Worm (Caenorhabditis elegans) whole organism, mixed stage, embryonic: ENCODE data around the gene K12H4.6.

ENCODE experiments used
- M03D4.4 ChIP-seq: sonication (generic microtip); optimal IDR thresholded peaks from 2 replicates; lab custom pipeline; 2017; ENCODE audit warnings: mild to moderate bottlenecking, missing genetic modification characterization, missing compliant biosample characterization
- blmp-1 ChIP-seq: fragments of 150-350 bp; optimal IDR thresholded peaks from 2 replicates; lab custom pipeline; 2014; ENCODE audit warnings: missing biosample characterization, missing genetic modification characterization
- ceh-43 ChIP-seq: fragments of 200-800 bp; sonication (Bioruptor generic); optimal IDR thresholded peaks from 2 replicates; lab custom pipeline; 2018; ENCODE audit warnings: mild to moderate bottlenecking, missing genetic modification characterization, moderate library complexity, missing compliant biosample characterization
- ceh-83 ChIP-seq: fragments of 200-800 bp; sonication (Bioruptor generic); optimal IDR thresholded peaks from 2 replicates; lab custom pipeline; 2018; ENCODE audit warnings: mild to moderate bottlenecking, missing genetic modification characterization, missing compliant biosample characterization
- ces-1 ChIP-seq: fragments of 150-350 bp; optimal IDR thresholded peaks from 2 replicates; lab custom pipeline; 2014; ENCODE audit warnings: missing biosample characterization, missing genetic modification reagents, missing genetic modification characterization
- cnd-1 ChIP-seq: fragments of 200-800 bp; sonication (Bioruptor generic); optimal IDR thresholded peaks from 2 replicates; lab custom pipeline; 2018; ENCODE audit warnings: mild to moderate bottlenecking, missing genetic modification characterization, missing compliant biosample characterization
- elt-1 ChIP-seq: sonication (generic microtip); optimal IDR thresholded peaks from 2 replicates; lab custom pipeline; 2017; ENCODE audit warnings: missing genetic modification characterization, mild to moderate bottlenecking, missing compliant biosample characterization, antibody characterized with exemption, moderate library complexity, borderline replicate concordance; ENCODE audit not compliant: insufficient read depth
- elt-3 ChIP-seq: fragments of 150-350 bp; optimal IDR thresholded peaks from 2 replicates; lab custom pipeline; 2014; ENCODE audit warnings: missing biosample characterization, missing genetic modification characterization
- ham-2 ChIP-seq: fragments of 200-800 bp; sonication (Bioruptor generic); optimal IDR thresholded peaks from 2 replicates; lab custom pipeline; 2018; ENCODE audit warnings: mild to moderate bottlenecking, missing genetic modification characterization, missing compliant biosample characterization
- hlh-1 ChIP-seq: fragments of 150-350 bp; optimal IDR thresholded peaks from 2 replicates; lab custom pipeline; 2014; ENCODE audit warnings: missing biosample characterization, missing genetic modification reagents, missing genetic modification characterization
- lin-13 ChIP-seq: fragments of 150-350 bp; optimal IDR thresholded peaks from 2 replicates; lab custom pipeline; 2014; ENCODE audit warnings: missing biosample characterization, missing genetic modification characterization
- lin-32 ChIP-seq: fragments of 200-800 bp; sonication (Bioruptor generic); optimal IDR thresholded peaks from 2 replicates; lab custom pipeline; 2018; ENCODE audit warnings: mild to moderate bottlenecking, missing genetic modification characterization, missing compliant biosample characterization
- lsy-2 ChIP-seq: fragments of 150-350 bp; optimal IDR thresholded peaks from 2 replicates; lab custom pipeline; 2014; ENCODE audit warnings: missing biosample characterization, missing genetic modification characterization
- mab-5 ChIP-seq: fragments of 150-350 bp; optimal IDR thresholded peaks from 2 replicates; lab custom pipeline; 2014; ENCODE audit warnings: missing biosample characterization, missing genetic modification characterization
- mep-1 ChIP-seq: fragments of 150-350 bp; optimal IDR thresholded peaks from 2 replicates; lab custom pipeline; 2017; ENCODE audit warnings: missing biosample characterization, missing genetic modification reagents, missing genetic modification characterization, inconsistent platforms
- mls-2 ChIP-seq: sonication (generic microtip); optimal IDR thresholded peaks from 2 replicates; lab custom pipeline; 2016; ENCODE audit warnings: mild to moderate bottlenecking, missing genetic modification characterization, moderate library complexity, missing compliant biosample characterization
- nhr-12 ChIP-seq: fragments of 150-350 bp; optimal IDR thresholded peaks from 2 replicates; lab custom pipeline; 2014; ENCODE audit warnings: missing biosample characterization, missing genetic modification characterization
- nhr-2 ChIP-seq: fragments of 150-350 bp; optimal IDR thresholded peaks from 2 replicates; lab custom pipeline; 2014; ENCODE audit warnings: missing biosample characterization, missing genetic modification characterization
- nhr-237 ChIP-seq: fragments of 150-350 bp; optimal IDR thresholded peaks from 2 replicates; lab custom pipeline; 2014; ENCODE audit warnings: missing biosample characterization, missing genetic modification characterization
- nhr-28 ChIP-seq: fragments of 150-350 bp; optimal IDR thresholded peaks from 2 replicates; lab custom pipeline; 2014; ENCODE audit warnings: missing biosample characterization, missing genetic modification characterization
- nhr-76 ChIP-seq: sonication (generic microtip); optimal IDR thresholded peaks from 2 replicates; lab custom pipeline; 2017; ENCODE audit warnings: missing biosample characterization, missing genetic modification characterization
- pha-4 ChIP-seq: fragments of 150-350 bp; optimal IDR thresholded peaks from 2 replicates; lab custom pipeline; 2018; ENCODE audit warnings: missing biosample characterization, missing genetic modification reagents, missing genetic modification characterization
- sem-2 ChIP-seq: fragments of 200-800 bp; sonication (Bioruptor generic); optimal IDR thresholded peaks from 2 replicates; lab custom pipeline; 2018; ENCODE audit warnings: mild to moderate bottlenecking, missing genetic modification characterization, missing compliant biosample characterization
- snpc-4 ChIP-seq: fragments of 150-350 bp; optimal IDR thresholded peaks from 2 replicates; lab custom pipeline; 2014; ENCODE audit warnings: missing biosample characterization, missing genetic modification characterization
- sptf-1 ChIP-seq: sonication (generic microtip); optimal IDR thresholded peaks from 2 replicates; lab custom pipeline; 2017; ENCODE audit warnings: mild to moderate bottlenecking, missing genetic modification characterization, moderate library complexity, missing compliant biosample characterization
- tbx-8 ChIP-seq: fragments of 200-800 bp; sonication (Bioruptor generic); optimal IDR thresholded peaks from 2 replicates; lab custom pipeline; 2018; ENCODE audit warnings: mild to moderate bottlenecking, missing genetic modification characterization, moderate library complexity, missing compliant biosample characterization
- unc-39 ChIP-seq: fragments of 150-350 bp; optimal IDR thresholded peaks from 2 replicates; lab custom pipeline; 2014; ENCODE audit warnings: missing biosample characterization, missing genetic modification characterization
- unc-62 ChIP-seq: fragments of 150-350 bp; optimal IDR thresholded peaks from 2 replicates; lab custom pipeline; 2014; ENCODE audit warnings: missing biosample characterization, missing genetic modification reagents, missing genetic modification characterization
- zip-8 ChIP-seq: fragments of 150-350 bp; optimal IDR thresholded peaks from 2 replicates; lab custom pipeline; 2014; ENCODE audit warnings: missing biosample characterization, missing genetic modification characterization
- ztf-11 ChIP-seq: fragments of 150-350 bp; optimal IDR thresholded peaks from 2 replicates; lab custom pipeline; 2014; ENCODE audit warnings: missing biosample characterization, missing genetic modification characterization

Gene K12H4.6

DNA sequence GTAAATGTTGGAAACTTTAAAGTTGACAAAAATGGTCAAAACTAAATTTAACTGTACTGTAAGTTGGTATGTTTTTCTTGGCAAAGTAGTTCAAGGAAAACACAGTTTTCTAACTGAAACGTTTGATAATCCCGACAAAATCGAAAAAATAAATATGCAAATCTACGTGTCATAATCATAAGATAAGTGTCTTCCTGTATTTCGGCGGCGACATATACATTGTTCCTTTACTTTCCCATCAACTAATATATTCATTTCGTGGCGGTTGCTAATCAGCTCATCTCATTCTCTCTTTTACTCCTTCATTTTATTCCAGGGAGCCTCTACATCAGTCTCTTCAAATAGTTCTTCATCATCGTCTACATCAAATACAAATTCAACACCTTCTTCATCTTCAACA, 25.1 kb upstream of the K12H4.6 start:
- TF ChIP-seq mab-5 (tag; lab: Kevin White, UChicago) (no peak), elt-1 (tag; lab: Kevin White, UChicago) (no peak), lsy-2 (tag; lab: Kevin White, UChicago) (no peak), ceh-43 (GFP tag; lab: Kevin White, UChicago) (no peak), blmp-1 (tag; lab: Kevin White, UChicago) (no peak), elt-3 (no peak), sptf-1 (no peak)

DNA sequence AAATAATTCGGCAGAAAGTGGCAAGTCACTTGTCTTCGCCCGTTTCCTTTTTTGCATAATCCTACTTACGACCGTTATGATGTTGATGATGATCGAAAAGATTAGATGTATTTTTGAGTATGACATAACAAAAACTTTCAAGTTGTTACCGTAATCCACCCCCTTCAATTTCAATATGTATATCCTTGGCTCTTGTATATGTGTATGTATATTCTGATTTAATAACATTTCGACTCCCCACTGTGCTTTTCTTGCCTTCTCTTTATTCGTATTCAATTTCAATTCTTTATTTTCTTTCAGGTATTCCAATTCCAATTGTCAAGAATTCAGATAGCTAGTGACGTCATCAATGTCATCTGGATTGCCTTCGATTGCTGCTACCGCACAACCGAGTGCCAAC, 24.3 kb upstream of the K12H4.6 start, which contains the start of gene pros-1:
Gene pros-1 (plus strand): TSS at position 301 of the 400 bp plus-strand sequence.
- TF ChIP-seq ceh-83 (GFP tag; lab: Kevin White, UChicago): no peak
- no peak for TF ChIP-seq mep-1 (tag; lab: Kevin White, UChicago)
- no peak for TF ChIP-seq hlh-1 (tag; lab: Kevin White, UChicago)
- TF ChIP-seq ces-1 (GFP tag; lab: Kevin White, UChicago): no peak
- TF ChIP-seq lin-13 (tag; lab: Kevin White, UChicago): no peak
- TF ChIP-seq unc-39: no peak
- TF ChIP-seq nhr-2 (tag; lab: Kevin White, UChicago): no peak
- no peak for TF ChIP-seq sem-2
- no peak for TF ChIP-seq pha-4 (tag; lab: Kevin White, UChicago)
- no peak for TF ChIP-seq nhr-76
- no peak for TF ChIP-seq nhr-12 (tag; lab: Kevin White, UChicago)
- TF ChIP-seq M03D4.4 (tag; lab: Kevin White, UChicago): no peak
- no peak for TF ChIP-seq cnd-1

DNA sequence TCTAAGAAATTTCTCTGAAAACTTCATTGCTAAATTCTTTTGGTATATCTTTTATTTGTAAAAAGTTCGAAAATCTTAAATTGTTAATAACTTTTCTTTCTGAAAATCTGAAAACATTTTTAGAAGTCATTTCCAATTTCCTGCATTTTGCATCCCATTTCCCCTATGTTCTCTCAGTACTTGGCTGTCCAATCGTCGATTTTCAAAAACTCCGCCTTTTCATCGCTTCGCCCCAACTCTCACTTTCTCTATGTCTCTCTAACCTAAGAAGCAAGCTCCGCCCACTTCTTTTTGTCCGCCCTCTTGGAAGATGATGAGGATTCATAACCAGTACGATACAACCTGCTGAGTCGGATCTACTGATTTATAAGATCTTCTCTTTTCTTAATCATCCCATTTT, 22.4 kb upstream of the K12H4.6 start:
- TF ChIP-seq lin-32 (GFP tag; lab: Kevin White, UChicago): no peak
- TF ChIP-seq lsy-2 (tag; lab: Kevin White, UChicago): peak; percentile 66

DNA sequence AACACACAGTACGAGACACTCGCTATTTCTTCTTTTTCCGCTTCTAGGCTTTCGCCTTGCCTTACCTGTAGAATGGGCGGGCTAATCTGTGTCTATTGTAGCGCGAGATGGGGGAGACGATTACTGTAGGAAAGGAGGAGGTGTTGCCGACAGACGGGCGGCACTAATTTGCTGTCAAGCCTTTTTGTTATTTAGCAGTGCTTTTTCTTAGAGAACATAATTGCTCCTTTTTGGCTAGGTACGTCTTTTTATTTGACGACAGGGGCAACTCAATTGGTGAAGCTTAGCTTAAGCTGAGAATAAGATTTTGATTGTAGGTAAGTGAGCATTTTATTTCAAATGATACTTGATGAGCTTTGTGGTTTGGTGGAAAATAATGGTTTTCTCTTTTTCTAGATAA, 21.0 kb upstream of the K12H4.6 start:
- no peak for TF ChIP-seq cnd-1
- no peak for TF ChIP-seq snpc-4
- TF ChIP-seq ztf-11 (tag; lab: Kevin White, UChicago): no peak
- TF ChIP-seq ces-1 (GFP tag; lab: Kevin White, UChicago): no peak
- peak; percentile 5 for TF ChIP-seq lsy-2 (tag; lab: Kevin White, UChicago)
- no peak for TF ChIP-seq mep-1 (tag; lab: Kevin White, UChicago)
- no peak for TF ChIP-seq unc-39
- no peak for TF ChIP-seq nhr-237 (tag; lab: Kevin White, UChicago)
- peak; percentile 69 for TF ChIP-seq ham-2 (GFP tag; lab: Kevin White, UChicago)
- no peak for TF ChIP-seq ceh-43 (GFP tag; lab: Kevin White, UChicago)

DNA sequence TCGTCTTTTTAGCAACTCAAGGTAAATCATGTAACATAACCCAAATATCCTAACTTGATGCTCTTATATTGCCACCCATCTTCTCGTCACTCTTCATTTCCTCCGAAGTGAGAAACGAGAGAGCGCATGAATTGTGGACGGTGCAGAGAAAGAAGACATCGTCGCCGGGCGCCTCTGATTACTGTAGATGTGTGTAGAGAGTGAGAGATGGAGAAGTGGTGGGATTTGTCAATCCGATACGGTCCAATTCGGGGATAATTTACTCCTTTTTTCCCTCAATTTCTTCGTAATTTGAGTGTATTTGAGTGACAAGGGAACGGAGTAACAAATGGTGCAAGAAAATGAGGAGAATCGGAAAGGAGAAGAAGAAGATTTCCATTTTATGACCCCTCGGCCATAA, 18.4 kb upstream of the K12H4.6 start:
- TF ChIP-seq nhr-2 (tag; lab: Kevin White, UChicago) (no peak), tbx-8 (GFP tag; lab: Kevin White, UChicago) (no peak), lsy-2 (tag; lab: Kevin White, UChicago) (no peak), mls-2 (no peak), elt-3 (no peak), zip-8 (no peak), mab-5 (tag; lab: Kevin White, UChicago) (no peak), unc-62 (GFP tag; lab: Kevin White, UChicago) (no peak), ces-1 (GFP tag; lab: Kevin White, UChicago) (no peak), hlh-1 (tag; lab: Kevin White, UChicago) (no peak), blmp-1 (tag; lab: Kevin White, UChicago) (no peak), ztf-11 (tag; lab: Kevin White, UChicago) (no peak)

DNA sequence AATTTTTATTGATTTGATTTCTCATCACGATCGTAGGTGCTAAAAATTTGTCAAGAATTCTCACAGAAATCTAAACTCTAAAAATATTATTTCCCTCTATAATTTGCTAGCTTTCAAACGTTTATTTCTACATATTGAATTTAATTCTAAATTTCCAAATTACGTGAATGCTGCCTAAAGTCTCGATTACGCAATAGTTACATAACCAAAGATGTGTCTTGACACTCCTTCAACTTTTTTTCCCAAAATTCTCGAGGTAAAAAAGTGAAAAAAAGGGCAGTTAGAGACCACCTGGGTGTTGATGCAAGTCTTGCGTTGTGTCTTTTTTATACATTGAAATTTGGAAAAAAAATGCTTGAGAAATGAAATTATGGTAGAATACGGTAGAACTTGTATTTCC, 9.2 kb upstream of the K12H4.6 start:
- TF ChIP-seq zip-8 (peak; percentile 98), nhr-237 (tag; lab: Kevin White, UChicago) (no peak)

DNA sequence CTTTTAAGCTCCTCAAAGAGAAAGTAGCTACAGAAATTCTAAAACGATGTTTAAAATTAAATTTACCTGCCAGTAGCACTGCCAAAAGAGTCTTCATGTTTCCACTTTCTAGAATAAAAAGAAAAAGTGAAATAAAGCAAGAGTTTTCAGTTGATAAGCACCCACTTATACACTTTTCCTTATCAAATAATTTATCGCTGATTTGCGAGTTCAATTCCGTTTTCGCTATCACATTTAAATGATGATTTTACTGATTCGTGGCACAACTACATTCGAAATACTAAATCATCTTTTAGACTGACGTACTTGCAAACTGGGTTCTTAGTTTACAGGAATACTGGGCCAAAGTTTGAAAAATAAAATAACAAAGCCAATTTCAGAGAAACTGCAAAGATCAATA, 8.3 kb upstream of the K12H4.6 start, which contains the start of gene K12H4.7:
Gene K12H4.7 (minus strand): TSS at position 138 of the 400 bp plus-strand sequence.
- TF ChIP-seq pha-4 (tag; lab: Kevin White, UChicago) (no peak), cnd-1 (no peak), hlh-1 (tag; lab: Kevin White, UChicago) (no peak), ceh-43 (GFP tag; lab: Kevin White, UChicago) (no peak), ceh-83 (GFP tag; lab: Kevin White, UChicago) (no peak), blmp-1 (tag; lab: Kevin White, UChicago) (no peak), zip-8 (no peak), nhr-28 (tag; lab: Kevin White, UChicago) (no peak), ces-1 (GFP tag; lab: Kevin White, UChicago) (no peak), nhr-12 (tag; lab: Kevin White, UChicago) (no peak), nhr-2 (tag; lab: Kevin White, UChicago) (no peak), nhr-237 (tag; lab: Kevin White, UChicago) (no peak), sptf-1 (no peak), lin-32 (GFP tag; lab: Kevin White, UChicago) (no peak)
